Worm (Caenorhabditis elegans): Measurements from ENCODE around the gene ZC239.20.

- TF ChIP-seq hrde-1 (tag; optimal IDR thresholded peaks at IDR 0.05; ENCODE audit: borderline replicate concordance) (no peak), dpl-1 (GFP tag; optimal IDR thresholded peaks at IDR 0.05) (no peak), fkh-3 (tag; optimal IDR thresholded peaks at IDR 0.05) (no peak), ztf-3 (GFP tag; optimal IDR thresholded peaks at IDR 0.05) (no peak), B0035.1 (tag; optimal IDR thresholded peaks at IDR 0.05) (no peak), mxl-1 (tag; optimal IDR thresholded peaks at IDR 0.05) (no peak), C06A6.2 (GFP tag; conservative IDR thresholded peaks at IDR 0.05) (no peak), pha-4 (tag; optimal IDR thresholded peaks at IDR 0.05) (no peak), Y79H2A.3 (GFP tag; conservative IDR thresholded peaks at IDR 0.05) (no peak)
Observed at ce11 chrII:3251782-3252181, 45.5 kb upstream of the ZC239.20 start.
